Fruit fly (Drosophila melanogaster): ENCODE data around the gene RanBP3.

dm6 chr3R:23723381-23724034 lies 29.1 kb downstream of the RanBP3 start:
- TF ChIP-seq CG12299 (tag; optimal IDR thresholded peaks at IDR 0.05) (peak; percentile 51), Hr39 (optimal IDR thresholded peaks at IDR 0.05) (no peak), Nf-YA (GFP tag; IDR thresholded peaks at IDR 0.05) (peak; percentile 86), dmrt99B (tag; optimal IDR thresholded peaks at IDR 0.05) (peak; percentile 53), CG3407 (GFP tag; optimal IDR thresholded peaks at IDR 0.05) (peak; percentile 75), dati (GFP tag; IDR thresholded peaks at IDR 0.05) (0 out of 2 replicates have a peak, but pooled peaks have one; percentile 19), disco-r (GFP tag; optimal IDR thresholded peaks at IDR 0.05) (no peak), CG6791 (GFP tag; IDR thresholded peaks at IDR 0.05; ENCODE audit: partially characterized antibody) (no peak), ase (GFP tag; IDR thresholded peaks at IDR 0.05) (peak; percentile 50; the same call in 1 of the 3 replicates), Kr (GFP tag; optimal IDR thresholded peaks at IDR 0.05) (no peak), CG7786 (GFP tag; optimal IDR thresholded peaks at IDR 0.05) (no peak), Med (GFP tag) (peak; percentile 97), ranshi (GFP tag; IDR thresholded peaks at IDR 0.05) (peak; percentile 61; the same call in 1 of the 2 replicates), zfh2 (GFP tag; optimal IDR thresholded peaks at IDR 0.05) (no peak)
